Worm (Caenorhabditis elegans): ENCODE results near the gene F13D12.8.

The F13D12.8 gene

ce11 chrII:11731174-11731724, 1.1 kb downstream of the F13D12.8 start:
- no peak for TF ChIP-seq unc-86 (tag; optimal IDR thresholded peaks at IDR 0.05)
- TF ChIP-seq ceh-2 (tag; optimal IDR thresholded peaks at IDR 0.05), result no peak
- peak; percentile 62 for TF ChIP-seq elt-2 (tag; optimal IDR thresholded peaks at IDR 0.05)
- no peak for TF ChIP-seq pros-1 (tag; optimal IDR thresholded peaks at IDR 0.05)

DNA sequence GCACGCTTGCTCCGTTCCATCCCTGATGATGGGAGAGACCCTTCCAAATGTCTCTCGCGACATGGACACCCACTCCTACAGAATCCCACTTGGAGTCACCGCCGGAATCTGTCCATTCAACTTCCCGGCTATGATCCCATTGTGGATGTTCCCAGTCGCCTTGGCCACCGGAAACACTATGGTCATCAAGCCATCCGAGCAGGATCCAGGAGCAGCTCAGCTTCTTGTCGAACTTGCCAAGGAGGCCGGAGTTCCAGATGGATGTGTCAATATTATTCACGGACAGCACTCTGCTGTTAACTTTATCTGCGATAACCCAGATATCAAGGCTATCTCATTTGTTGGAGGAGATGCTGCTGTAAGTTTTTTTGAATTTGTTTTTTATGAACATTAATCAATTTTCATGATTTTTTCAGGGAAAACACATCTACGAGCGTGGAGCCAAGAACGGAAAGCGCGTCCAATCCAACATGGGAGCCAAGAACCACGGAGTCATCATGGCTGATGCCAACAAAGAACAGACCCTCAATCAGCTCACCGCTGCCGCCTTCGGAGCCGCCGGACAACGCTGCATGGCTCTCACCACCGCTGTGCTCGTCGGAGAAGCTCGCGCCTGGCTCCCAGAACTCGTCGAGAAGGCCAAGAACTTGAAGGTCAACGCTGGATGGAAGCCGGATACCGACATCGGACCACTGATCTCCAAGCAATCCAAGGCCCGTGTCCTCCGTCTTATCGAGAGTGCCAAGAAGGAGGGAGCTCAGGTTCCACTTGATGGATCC, 2.4 kb downstream of the F13D12.8 start:
- TF ChIP-seq nhr-232 (tag; optimal IDR thresholded peaks at IDR 0.05), result no peak

DNA sequence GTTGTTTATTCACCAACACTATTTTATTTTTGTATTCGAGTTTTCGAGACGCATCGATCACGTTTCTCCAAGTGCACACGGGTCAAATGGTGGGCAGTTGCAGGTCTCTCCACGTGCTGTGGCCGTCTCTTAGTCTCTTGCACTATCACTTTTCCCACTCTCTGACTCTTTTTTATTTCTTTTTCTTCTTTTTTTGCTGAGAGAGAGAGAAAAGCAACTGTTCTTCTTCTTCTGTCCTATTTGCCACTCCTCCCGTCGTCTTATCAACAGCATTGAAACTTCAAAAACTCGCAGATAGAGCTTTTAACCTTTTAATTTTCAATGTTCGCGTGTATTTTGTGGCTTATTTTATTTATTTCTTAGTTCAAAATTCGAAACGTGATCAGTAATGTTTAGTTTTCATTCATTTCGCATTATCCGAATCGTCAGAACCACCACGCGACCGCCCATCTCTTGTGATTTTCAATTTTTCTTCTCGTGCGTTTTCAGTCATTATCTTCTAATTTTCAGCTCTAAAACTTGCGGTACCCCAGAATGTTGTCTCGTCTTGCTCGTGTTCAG, 3.8 kb downstream of the F13D12.8 start, which contains the start of gene alh-8:
Gene alh-8 (plus strand): TSS at position 511 of the 561 bp plus-strand sequence.
- no peak for TF ChIP-seq ceh-6 (GFP tag; optimal IDR thresholded peaks at IDR 0.05)
- no peak for TF ChIP-seq T23F11.4 (GFP tag; optimal IDR thresholded peaks at IDR 0.05)
- no peak for TF ChIP-seq ceh-30 (tag; optimal IDR thresholded peaks at IDR 0.05)
- TF ChIP-seq K09A11.1 (tag; optimal IDR thresholded peaks at IDR 0.05; ENCODE audit: insufficient read depth), result no peak
- TF ChIP-seq hlh-30 (tag; optimal IDR thresholded peaks at IDR 0.05; ENCODE audit: insufficient read depth), result peak; percentile 73
- TF ChIP-seq nfya-1 (tag; optimal IDR thresholded peaks at IDR 0.05), result peak; percentile 20
- TF ChIP-seq Y22D7AL.16 (tag; optimal IDR thresholded peaks at IDR 0.05), result no peak
- TF ChIP-seq pros-1 (tag; optimal IDR thresholded peaks at IDR 0.05), result no peak
- no peak for TF ChIP-seq elt-2 (tag; optimal IDR thresholded peaks at IDR 0.05)
- TF ChIP-seq fkh-10 (GFP tag; optimal IDR thresholded peaks at IDR 0.05), result no peak
- TF ChIP-seq ceh-31 (tag; optimal IDR thresholded peaks at IDR 0.05), result no peak
- TF ChIP-seq C08G9.2 (tag; optimal IDR thresholded peaks at IDR 0.05), result no peak
- TF ChIP-seq hlh-15 (tag; optimal IDR thresholded peaks at IDR 0.05), result no peak
- TF ChIP-seq tbx-2 (tag; optimal IDR thresholded peaks at IDR 0.05), result peak; percentile 20
- no peak for TF ChIP-seq madf-2 (tag; optimal IDR thresholded peaks at IDR 0.05)
- TF ChIP-seq rnt-1 (tag; optimal IDR thresholded peaks at IDR 0.05), result no peak
- no peak for TF ChIP-seq ceh-45 (GFP tag; IDR thresholded peaks at IDR 0.05)
- no peak for TF ChIP-seq nhr-11 (tag; optimal IDR thresholded peaks at IDR 0.05)
- TF ChIP-seq sox-2 (GFP tag; IDR thresholded peaks at IDR 0.05), result no peak

DNA sequence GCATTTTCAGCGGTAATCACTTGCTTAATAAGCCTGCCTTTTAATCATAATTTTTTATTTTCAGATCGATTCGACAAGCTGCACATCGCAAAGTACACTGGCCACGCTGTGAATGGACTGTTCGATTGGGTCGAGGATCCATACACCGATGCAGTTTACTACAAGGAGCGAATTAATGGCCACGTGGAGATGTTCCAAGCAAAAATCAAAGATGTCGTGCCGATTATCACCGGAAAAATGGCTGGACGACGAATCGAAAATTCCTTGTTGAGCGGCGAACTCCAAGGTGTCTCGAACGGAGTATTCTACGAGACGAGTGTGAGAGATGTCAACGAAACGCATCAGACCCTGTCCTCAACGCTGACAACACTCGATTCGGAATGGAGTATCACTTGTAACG, 5.0 kb downstream of the F13D12.8 start:
- TF ChIP-seq dmd-4 (tag; optimal IDR thresholded peaks at IDR 0.05; ENCODE audit: borderline replicate concordance), result no peak

DNA sequence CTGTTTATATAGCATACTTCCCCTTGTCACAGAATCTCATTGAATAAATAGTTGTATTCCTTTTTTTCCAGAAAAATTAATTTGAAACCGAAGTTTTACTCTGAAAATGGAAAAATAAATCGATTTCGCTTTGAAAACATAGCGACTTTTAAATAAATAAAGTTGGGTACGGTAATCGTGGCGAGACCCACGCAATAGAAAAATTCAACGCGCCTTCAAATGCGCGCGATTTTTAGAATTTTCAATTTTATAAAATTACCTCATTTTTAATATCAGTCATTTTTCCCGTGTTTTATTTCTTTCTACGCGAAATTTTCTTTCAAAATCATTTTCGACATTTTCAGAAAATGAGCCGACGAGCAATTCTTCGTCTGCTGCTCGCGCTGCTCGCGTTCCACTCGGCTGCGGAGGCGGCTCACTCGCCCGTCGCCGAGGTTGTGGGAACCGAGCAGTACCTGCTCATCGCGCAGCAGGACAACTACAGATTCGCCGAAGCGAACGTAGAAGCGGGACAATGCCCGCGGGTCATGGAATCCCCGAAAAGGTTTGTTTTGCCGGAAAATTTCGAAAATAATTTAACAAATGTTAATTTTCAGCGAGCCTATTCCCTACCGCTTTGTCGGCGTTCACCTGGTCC, 5.8 kb downstream of the F13D12.8 start, which contains the start of gene F13D12.5:
Gene F13D12.5 (plus strand): TSS at position 345 of the 637 bp plus-strand sequence.
- TF ChIP-seq Y22D7AL.16 (tag; optimal IDR thresholded peaks at IDR 0.05), result no peak
- TF ChIP-seq ets-4 (tag; optimal IDR thresholded peaks at IDR 0.05), result no peak
- TF ChIP-seq madf-2 (tag; optimal IDR thresholded peaks at IDR 0.05), result no peak
- TF ChIP-seq hlh-8 (tag; optimal IDR thresholded peaks at IDR 0.05), result no peak
- TF ChIP-seq ztf-16 (tag; optimal IDR thresholded peaks at IDR 0.05), result no peak

ce11 chrII:11725615-11726014, 6.8 kb downstream of the F13D12.8 start:
- TF ChIP-seq hlh-8 (tag; optimal IDR thresholded peaks at IDR 0.05), result no peak
- no peak for TF ChIP-seq fax-1 (tag; optimal IDR thresholded peaks at IDR 0.05)
- TF ChIP-seq mec-3 (tag; optimal IDR thresholded peaks at IDR 0.05; ENCODE audit: borderline replicate concordance), result no peak
- no peak for TF ChIP-seq hlh-15 (tag; optimal IDR thresholded peaks at IDR 0.05)
- TF ChIP-seq sox-4 (tag; optimal IDR thresholded peaks at IDR 0.05), result no peak
- no peak for TF ChIP-seq eyg-1 (tag; optimal IDR thresholded peaks at IDR 0.05)
- no peak for TF ChIP-seq odd-2 (tag; optimal IDR thresholded peaks at IDR 0.05)
- no peak for TF ChIP-seq elt-2 (tag; optimal IDR thresholded peaks at IDR 0.05)
- no peak for TF ChIP-seq ttx-3 (tag; optimal IDR thresholded peaks at IDR 0.05)
- no peak for TF ChIP-seq fkh-6 (tag; optimal IDR thresholded peaks at IDR 0.05)
- TF ChIP-seq pag-3 (tag; optimal IDR thresholded peaks at IDR 0.05; ENCODE audit: borderline replicate concordance), result no peak
- TF ChIP-seq nhr-11 (tag; optimal IDR thresholded peaks at IDR 0.05), result no peak
- TF ChIP-seq zip-5 (tag; optimal IDR thresholded peaks at IDR 0.05), result no peak
- TF ChIP-seq ama-1 (optimal IDR thresholded peaks at IDR 0.05), result no peak
- no peak for TF ChIP-seq ref-2 (tag; optimal IDR thresholded peaks at IDR 0.05)
- no peak for TF ChIP-seq nfya-1 (tag; optimal IDR thresholded peaks at IDR 0.05)
- no peak for TF ChIP-seq ceh-19 (GFP tag; optimal IDR thresholded peaks at IDR 0.05)
- no peak for TF ChIP-seq ahr-1 (tag; optimal IDR thresholded peaks at IDR 0.05)
